Fruit fly (Drosophila melanogaster) whole organism, pupa: ENCODE results near the gene CG5828.

Experiments
- CG17806 ChIP-seq: fragments of 200-800 bp; sonication (Bioruptor generic); optimal IDR thresholded peaks from 2 replicates; lab custom pipeline; 2018; ENCODE audit warnings: missing biosample characterization, mild to moderate bottlenecking, missing genetic modification characterization, moderate library complexity
- CG8301 ChIP-seq: fragments of 200-800 bp; sonication (Bioruptor generic); optimal IDR thresholded peaks from 2 replicates; lab custom pipeline; 2018; ENCODE audit warnings: missing biosample characterization, mild to moderate bottlenecking, missing genetic modification characterization
- Pif1B ChIP-seq: fragments of 200-800 bp; sonication (Bioruptor generic); optimal IDR thresholded peaks from 3 replicates; lab custom pipeline; 2016; ENCODE audit warnings: missing biosample characterization, missing genetic modification characterization
- gl ChIP-seq: fragments of 200-800 bp; sonication (Bioruptor generic); optimal IDR thresholded peaks from 2 replicates; lab custom pipeline; 2018; ENCODE audit warnings: missing biosample characterization, mild to moderate bottlenecking, missing genetic modification characterization

DNA sequence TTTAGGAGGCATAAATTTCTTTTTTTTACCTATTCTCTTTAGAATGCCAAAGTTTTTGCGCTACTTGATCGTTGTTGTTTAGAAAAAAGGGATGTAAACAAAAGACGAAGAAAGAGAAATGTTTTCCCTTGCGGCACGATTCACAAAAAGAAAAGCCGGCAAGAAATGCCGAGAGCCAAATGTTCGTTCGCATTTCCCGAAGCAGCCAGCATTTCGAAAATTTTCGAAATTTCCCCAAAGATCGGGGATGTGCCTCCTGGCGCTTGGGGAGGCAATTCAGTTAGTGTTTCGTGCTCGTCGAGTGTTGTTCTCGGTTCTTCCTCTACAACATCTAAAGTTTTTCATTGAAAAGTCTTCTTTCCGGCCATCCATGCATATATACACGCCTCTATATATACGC, 6.8 kb downstream of the CG5828 start, which contains the start of gene Msp300:
- TF ChIP-seq CG17806 (tag; lab: Kevin White, UChicago): no peak
- no peak for TF ChIP-seq CG8301 (tag; lab: Kevin White, UChicago)
- no peak for TF ChIP-seq Pif1B (GFP tag; lab: Kevin White, UChicago)
- TF ChIP-seq gl (tag; lab: Kevin White, UChicago): no peak
